Worm (Caenorhabditis elegans) whole organism, L1 larva: ENCODE measurements around the gene bath-29.

Source experiments
- C04F5.9 ChIP-seq: sonication (generic microtip); optimal IDR thresholded peaks from 2 replicates; lab custom pipeline; 2016; ENCODE audit warnings: missing genetic modification characterization, missing compliant biosample characterization
- Y116A8C.19 ChIP-seq: sonication (generic microtip); optimal IDR thresholded peaks from 2 replicates; lab custom pipeline; 2016; ENCODE audit warnings: missing compliant biosample characterization, missing genetic modification characterization, borderline replicate concordance
- aly-2 ChIP-seq: fragments of 150-350 bp; optimal IDR thresholded peaks from 2 replicates; lab custom pipeline; 2014; ENCODE audit warnings: missing biosample characterization, missing genetic modification characterization
- blmp-1 ChIP-seq: fragments of 150-350 bp; optimal IDR thresholded peaks from 2 replicates; lab custom pipeline; 2014; ENCODE audit warnings: missing biosample characterization, missing genetic modification characterization
- ceh-8 ChIP-seq: fragments of 200-800 bp; sonication (Bioruptor generic); optimal IDR thresholded peaks from 2 replicates; lab custom pipeline; 2018; ENCODE audit warnings: mild to moderate bottlenecking, missing genetic modification characterization, moderate library complexity, missing compliant biosample characterization
- ceh-90 ChIP-seq: sonication (generic microtip); optimal IDR thresholded peaks from 2 replicates; lab custom pipeline; 2016; ENCODE audit warnings: missing genetic modification characterization, missing compliant biosample characterization
- efl-1 ChIP-seq, 4 experiments: fragments of 150-350 bp; optimal IDR thresholded peaks in 3 of 4; peaks in 1 of 4; 1 replicate in 1 of 4; 2 replicates in 3 of 4; lab custom pipeline; 2014; ENCODE audit warnings: missing biosample characterization in 2 of 4, missing genetic modification characterization in 2 of 4, missing genetic modification reagents in 2 of 4
- egl-27 ChIP-seq, 2 experiments: fragments of 150-350 bp in 1 of 2; sonication (generic microtip); optimal IDR thresholded peaks; 3 replicates each; lab custom pipeline; 2017 to 2018; ENCODE audit warnings: missing biosample characterization in 2 of 2, missing genetic modification characterization in 2 of 2, missing genetic modification reagents in 2 of 2
- elt-2 ChIP-seq: sonication (generic microtip); optimal IDR thresholded peaks from 2 replicates; lab custom pipeline; 2016; ENCODE audit warnings: missing genetic modification characterization, mild to moderate bottlenecking, inconsistent platforms, missing compliant biosample characterization, missing genetic modification reagents
- elt-3 ChIP-seq, 6 experiments: fragments of 150-350 bp in 1 of 6; sonication (generic microtip); optimal IDR thresholded peaks; 2 replicates each; lab custom pipeline; 2017 to 2018; ENCODE audit warnings: missing biosample characterization in 6 of 6, missing genetic modification characterization in 6 of 6, inconsistent platforms in 1 of 6
- fkh-10 ChIP-seq: sonication (generic microtip); optimal IDR thresholded peaks from 2 replicates; lab custom pipeline; 2017; ENCODE audit warnings: missing biosample characterization, missing genetic modification reagents, missing genetic modification characterization
- fkh-8 ChIP-seq: sonication (generic microtip); optimal IDR thresholded peaks from 2 replicates; lab custom pipeline; 2016; ENCODE audit warnings: mild to moderate bottlenecking, missing genetic modification characterization, missing compliant biosample characterization
- fos-1 ChIP-seq: fragments of 150-350 bp; optimal IDR thresholded peaks from 2 replicates; lab custom pipeline; 2014; ENCODE audit warnings: missing biosample characterization, missing genetic modification characterization
- hlh-17 ChIP-seq: fragments of 200-800 bp; sonication (Bioruptor generic); optimal IDR thresholded peaks from 2 replicates; lab custom pipeline; 2018; ENCODE audit warnings: missing genetic modification characterization, mild to moderate bottlenecking, missing compliant biosample characterization, moderate library complexity, borderline replicate concordance
- irx-1 ChIP-seq: sonication (generic microtip); optimal IDR thresholded peaks from 2 replicates; lab custom pipeline; 2016; ENCODE audit warnings: missing genetic modification characterization, missing compliant biosample characterization
- isw-1 ChIP-seq: fragments of 200-800 bp; sonication (Bioruptor generic); IDR thresholded peaks from 2 replicates; pipeline ENCODE4 v1.3.6; 2022; ENCODE audit warnings: missing genetic modification characterization, missing compliant biosample characterization
- jun-1 ChIP-seq: fragments of 150-350 bp; optimal IDR thresholded peaks from 2 replicates; lab custom pipeline; 2014; ENCODE audit warnings: missing biosample characterization, missing genetic modification reagents, missing genetic modification characterization
- lin-13 ChIP-seq: fragments of 150-350 bp; optimal IDR thresholded peaks from 2 replicates; lab custom pipeline; 2014; ENCODE audit warnings: missing biosample characterization, missing genetic modification reagents, missing genetic modification characterization
- lin-14 ChIP-seq: fragments of 200-800 bp; sonication (Bioruptor generic); optimal IDR thresholded peaks from 2 replicates; lab custom pipeline; 2018; ENCODE audit warnings: mild to moderate bottlenecking, missing genetic modification characterization, moderate library complexity, missing compliant biosample characterization
- lin-15B ChIP-seq: fragments of 150-350 bp; sonication (generic microtip); optimal IDR thresholded peaks from 3 replicates; lab custom pipeline; 2014; ENCODE audit warnings: missing biosample characterization, missing genetic modification characterization
- lsy-2 ChIP-seq, 2 experiments: fragments of 150-350 bp; optimal IDR thresholded peaks; 2 replicates each; lab custom pipeline; 2014; ENCODE audit warnings: missing biosample characterization in 2 of 2, missing genetic modification characterization in 2 of 2
- mab-9 ChIP-seq: fragments of 200-800 bp; sonication (Bioruptor generic); IDR thresholded peaks from 2 replicates; pipeline ENCODE4 v1.3.6; 2022; ENCODE audit warnings: missing genetic modification reagents, missing genetic modification characterization, missing compliant biosample characterization
- mdl-1 ChIP-seq, 2 experiments: fragments of 150-350 bp; optimal IDR thresholded peaks; 2 replicates each; lab custom pipeline; 2014 to 2017; ENCODE audit warnings: missing biosample characterization in 2 of 2, missing genetic modification characterization in 2 of 2, inconsistent platforms in 1 of 2
- nhr-12 ChIP-seq: sonication (generic microtip); optimal IDR thresholded peaks from 2 replicates; lab custom pipeline; 2017; ENCODE audit warnings: missing biosample characterization, missing genetic modification characterization
- nhr-19 ChIP-seq: fragments of 200-800 bp; sonication (Bioruptor generic); conservative IDR thresholded peaks from 2 replicates; pipeline ENCODE4 v1.3.6; 2022; ENCODE audit warnings: missing genetic modification characterization, missing compliant biosample characterization
- nhr-237 ChIP-seq: fragments of 150-350 bp; optimal IDR thresholded peaks from 2 replicates; lab custom pipeline; 2014; ENCODE audit warnings: missing biosample characterization, missing genetic modification characterization
- nhr-47 ChIP-seq: sonication (generic microtip); optimal IDR thresholded peaks from 2 replicates; lab custom pipeline; 2016; ENCODE audit warnings: mild to moderate bottlenecking, missing genetic modification characterization, moderate library complexity, missing compliant biosample characterization
- nhr-71 ChIP-seq: sonication (generic microtip); optimal IDR thresholded peaks from 2 replicates; lab custom pipeline; 2016; ENCODE audit warnings: mild to moderate bottlenecking, missing genetic modification characterization, moderate library complexity, missing compliant biosample characterization
- nhr-77 ChIP-seq: fragments of 150-350 bp; optimal IDR thresholded peaks from 2 replicates; lab custom pipeline; 2014; ENCODE audit warnings: missing biosample characterization, missing genetic modification characterization
- nhr-85 ChIP-seq: sonication (generic microtip); peaks from one replicate; lab custom pipeline; 2016; ENCODE audit warnings: missing genetic modification characterization, inconsistent platforms, missing compliant biosample characterization
- pax-3 ChIP-seq: fragments of 200-800 bp; sonication (Bioruptor generic); optimal IDR thresholded peaks from 2 replicates; lab custom pipeline; 2018; ENCODE audit warnings: mild to moderate bottlenecking, missing genetic modification characterization, moderate library complexity, missing compliant biosample characterization
- rnt-1 ChIP-seq: sonication (generic microtip); optimal IDR thresholded peaks from 2 replicates; lab custom pipeline; 2016; ENCODE audit warnings: mild to moderate bottlenecking, missing genetic modification characterization, moderate library complexity, missing compliant biosample characterization
- skn-1 ChIP-seq: fragments of 150-350 bp; optimal IDR thresholded peaks from 2 replicates; lab custom pipeline; 2014; ENCODE audit warnings: missing biosample characterization, missing genetic modification characterization
- snpc-4 ChIP-seq: fragments of 150-350 bp; optimal IDR thresholded peaks from 2 replicates; lab custom pipeline; 2014; ENCODE audit warnings: missing biosample characterization, missing genetic modification characterization
- snu-23 ChIP-seq: sonication (generic microtip); optimal IDR thresholded peaks from 2 replicates; lab custom pipeline; 2016; ENCODE audit warnings: missing genetic modification characterization, missing compliant biosample characterization
- sox-4 ChIP-seq: sonication (generic microtip); optimal IDR thresholded peaks from 2 replicates; lab custom pipeline; 2016; ENCODE audit warnings: missing genetic modification characterization, missing compliant biosample characterization
- sup-37 ChIP-seq: fragments of 200-800 bp; sonication (Bioruptor generic); optimal IDR thresholded peaks from 2 replicates; lab custom pipeline; 2018; ENCODE audit warnings: mild to moderate bottlenecking, missing genetic modification characterization, missing compliant biosample characterization
- swsn-7 ChIP-seq: sonication (generic microtip); optimal IDR thresholded peaks from 2 replicates; lab custom pipeline; 2016; ENCODE audit warnings: missing genetic modification characterization, missing compliant biosample characterization
- tbx-2 ChIP-seq: sonication (generic microtip); optimal IDR thresholded peaks from 2 replicates; lab custom pipeline; 2016; ENCODE audit warnings: missing genetic modification characterization, missing compliant biosample characterization
- unc-130 ChIP-seq: fragments of 150-350 bp; optimal IDR thresholded peaks from 2 replicates; lab custom pipeline; 2017; ENCODE audit warnings: missing biosample characterization, missing genetic modification characterization, inconsistent platforms
- unc-86 ChIP-seq: sonication (generic microtip); optimal IDR thresholded peaks from 2 replicates; lab custom pipeline; 2016; ENCODE audit warnings: missing genetic modification characterization, missing compliant biosample characterization
- unc-98 ChIP-seq: fragments of 200-800 bp; sonication (Bioruptor generic); IDR thresholded peaks from 2 replicates; pipeline ENCODE4 v1.3.6; 2022; ENCODE audit warnings: missing genetic modification characterization, missing compliant biosample characterization
- xbp-1 ChIP-seq: sonication (generic microtip); optimal IDR thresholded peaks from 2 replicates; lab custom pipeline; 2016; ENCODE audit warnings: missing genetic modification characterization, missing compliant biosample characterization
- ztf-11 ChIP-seq, 2 experiments: sonication (generic microtip); optimal IDR thresholded peaks; 2 replicates each; lab custom pipeline; 2016 to 2017; ENCODE audit warnings: missing genetic modification characterization in 2 of 2, missing biosample characterization in 1 of 2, missing compliant biosample characterization in 1 of 2
- ztf-4 ChIP-seq: fragments of 150-350 bp; optimal IDR thresholded peaks from 2 replicates; lab custom pipeline; 2014; ENCODE audit warnings: missing biosample characterization, missing genetic modification characterization

Gene bath-29

DNA sequence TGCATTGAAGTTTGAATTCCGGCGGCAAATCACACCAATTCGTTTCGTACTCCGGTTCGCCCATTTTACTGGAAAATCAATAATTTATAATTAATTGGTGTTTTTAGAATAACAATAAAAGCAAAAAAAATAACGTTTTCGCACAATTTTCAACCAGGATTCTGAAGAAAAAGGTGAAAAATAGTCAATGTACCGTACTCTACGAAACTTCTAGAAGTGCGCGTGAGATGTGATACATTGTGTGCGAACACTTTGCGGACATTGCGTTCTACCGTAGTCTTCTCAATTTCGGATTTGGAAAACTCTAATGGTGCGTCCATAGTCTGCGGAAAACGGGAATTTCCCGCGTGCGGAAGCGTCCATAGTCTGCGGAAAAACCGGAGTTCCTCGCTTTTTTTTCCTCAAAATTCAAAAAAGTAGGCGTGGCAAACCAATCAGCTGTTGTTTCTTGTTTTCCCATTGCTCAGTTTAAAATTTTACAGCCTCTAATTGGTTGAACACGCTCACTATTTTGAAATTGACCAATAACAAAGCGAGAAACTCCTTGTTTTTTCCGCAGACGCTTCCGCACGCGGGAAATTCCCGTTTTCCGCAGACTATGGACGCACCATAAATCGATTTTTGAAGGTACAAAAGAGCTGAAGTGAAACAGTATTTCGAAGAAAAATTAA, at the start of gene bath-29, which contains the start of gene F14D2.14:
Gene bath-29 (plus strand): TSS at position 621 of the 671 bp plus-strand sequence.
Gene F14D2.14 (minus strand): TSS at position 51 of the 671 bp plus-strand sequence.
- TF ChIP-seq sox-4 (tag; lab: Kevin White, UChicago): no peak
- TF ChIP-seq aly-2 (tag; lab: Kevin White, UChicago): no peak
- TF ChIP-seq nhr-237: no peak
- TF ChIP-seq nhr-12 (tag; lab: Kevin White, UChicago): no peak
- TF ChIP-seq rnt-1 (tag; lab: Kevin White, UChicago): no peak
- no peak for TF ChIP-seq lin-14 (GFP tag; lab: Kevin White, UChicago)

DNA sequence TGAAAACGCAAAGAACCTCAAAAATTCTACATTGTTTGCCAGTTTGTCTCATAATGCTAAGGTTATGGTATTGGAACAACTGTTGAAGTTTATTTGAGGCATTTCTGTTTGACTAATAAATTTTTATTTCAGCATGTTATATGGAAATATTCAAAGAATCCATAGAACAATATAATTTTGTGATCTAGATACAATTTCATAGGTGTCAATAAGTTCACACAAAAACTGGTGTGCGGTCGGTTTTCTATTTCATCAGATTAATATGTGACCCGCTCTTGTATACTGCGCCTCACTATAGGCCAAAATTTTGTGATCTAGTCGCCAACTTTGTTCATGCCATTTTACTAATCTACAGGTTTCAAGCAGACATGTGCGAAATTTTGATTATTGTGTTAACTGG, 48.9 kb upstream of the bath-29 start, which contains the start of gene btb-22:
Gene btb-22 (plus strand): TSS at position 301 of the 400 bp plus-strand sequence.
- no peak for TF ChIP-seq blmp-1 (tag; lab: Kevin White, UChicago)
- TF ChIP-seq xbp-1: no peak
- TF ChIP-seq lin-14 (GFP tag; lab: Kevin White, UChicago): no peak
- no peak for TF ChIP-seq unc-98 (GFP tag; lab: Robert Waterston, UW)
- TF ChIP-seq efl-1 (optimal IDR thresholded peaks at IDR 0.05; lab: Kevin White, UChicago): no peak
- TF ChIP-seq efl-1 (GFP tag; optimal IDR thresholded peaks at IDR 0.05 in 1 of 2; lab: Kevin White, UChicago): peak in 1 of 2 experiments; percentile 66
- no peak for TF ChIP-seq nhr-77 (tag; lab: Kevin White, UChicago)
- no peak for TF ChIP-seq nhr-19 (GFP tag; lab: Robert Waterston, UW)
- TF ChIP-seq, all 84 proteins: peak for 1

DNA sequence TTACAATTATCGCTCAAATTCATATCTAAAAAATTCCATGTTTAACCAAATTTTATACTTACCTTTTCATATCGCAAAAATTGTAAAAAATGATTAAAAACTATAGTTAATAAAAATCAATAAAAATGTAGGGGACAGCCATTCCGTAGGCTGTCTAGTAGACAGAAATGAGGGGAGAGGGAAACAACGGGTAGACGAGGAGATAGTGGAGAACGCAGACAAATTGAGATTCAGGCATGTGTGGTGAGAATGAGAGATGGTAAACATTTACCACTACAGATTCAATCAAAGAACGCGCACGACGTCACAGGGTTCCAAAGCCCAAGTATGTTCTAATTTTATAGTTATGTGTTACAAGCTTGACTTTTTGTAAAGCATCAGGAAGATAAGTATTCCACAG, 44.8 kb upstream of the bath-29 start:
- no peak for TF ChIP-seq unc-130
- no peak for TF ChIP-seq tbx-2 (tag; lab: Kevin White, UChicago)
- TF ChIP-seq mdl-1 (tag; optimal IDR thresholded peaks at IDR 0.05; lab: Kevin White, UChicago): no peak
- no peak for TF ChIP-seq mab-9 (GFP tag; lab: Robert Waterston, UW)
- no peak for TF ChIP-seq C04F5.9
- no peak for TF ChIP-seq pax-3
- peak; percentile 12 to 16 for TF ChIP-seq efl-1 (optimal IDR thresholded peaks at IDR 0.05; lab: Kevin White, UChicago)
- peak in 1 of 2 experiments; percentile 14 for TF ChIP-seq efl-1 (GFP tag; optimal IDR thresholded peaks at IDR 0.05 in 1 of 2; lab: Kevin White, UChicago)
- peak; percentile 56 for TF ChIP-seq nhr-19 (GFP tag; lab: Robert Waterston, UW)
- TF ChIP-seq sup-37 (GFP tag; lab: Kevin White, UChicago): no peak
- TF ChIP-seq snpc-4 (tag; lab: Kevin White, UChicago): no peak
- no peak for TF ChIP-seq lin-15B (tag; lab: Kevin White, UChicago)
- peak; percentile 45 for TF ChIP-seq lin-14 (GFP tag; lab: Kevin White, UChicago)
- no peak for TF ChIP-seq egl-27 (tag; optimal IDR thresholded peaks at IDR 0.05; lab: Kevin White, UChicago)
- TF ChIP-seq nhr-237: no peak
- TF ChIP-seq hlh-17 (GFP tag; lab: Kevin White, UChicago): no peak
- no peak for TF ChIP-seq ceh-8
- no peak for TF ChIP-seq ztf-4 (tag; lab: Kevin White, UChicago)
- no peak for TF ChIP-seq unc-86 (tag; lab: Kevin White, UChicago)
- TF ChIP-seq fkh-8: no peak
- no peak for TF ChIP-seq irx-1 (tag; lab: Kevin White, UChicago)
- TF ChIP-seq lsy-2 (tag; optimal IDR thresholded peaks at IDR 0.05; lab: Kevin White, UChicago): peak in 1 of 2 experiments; percentile 23
- TF ChIP-seq ceh-90 (tag; lab: Kevin White, UChicago): no peak
- TF ChIP-seq isw-1: no peak
- TF ChIP-seq aly-2 (tag; lab: Kevin White, UChicago): no peak
- TF ChIP-seq swsn-7 (tag; lab: Kevin White, UChicago): no peak
- TF ChIP-seq Y116A8C.19: no peak
- no peak for TF ChIP-seq jun-1 (tag; lab: Kevin White, UChicago)
- peak; percentile 16 for TF ChIP-seq nhr-47 (tag; lab: Kevin White, UChicago)
- peak; percentile 33 for TF ChIP-seq snu-23 (GFP tag; lab: Kevin White, UChicago)
- TF ChIP-seq nhr-85 (tag; lab: Kevin White, UChicago): peak; percentile 75
- no peak for TF ChIP-seq ztf-11 (tag; optimal IDR thresholded peaks at IDR 0.05; lab: Kevin White, UChicago)
- TF ChIP-seq nhr-71 (tag; lab: Kevin White, UChicago): peak; percentile 10
- TF ChIP-seq fos-1 (tag; lab: Kevin White, UChicago): no peak
- peak in 1 of 6 experiments; percentile 4 for TF ChIP-seq elt-3 (tag; optimal IDR thresholded peaks at IDR 0.05; lab: Kevin White, UChicago)
- no peak for TF ChIP-seq lin-13 (GFP tag; lab: Kevin White, UChicago)
- no peak for TF ChIP-seq skn-1 (tag; lab: Kevin White, UChicago)
- TF ChIP-seq elt-2 (tag; lab: Kevin White, UChicago): no peak
- TF ChIP-seq rnt-1 (tag; lab: Kevin White, UChicago): no peak
- no peak for TF ChIP-seq xbp-1
- TF ChIP-seq fkh-10 (GFP tag; lab: Kevin White, UChicago): no peak
- TF ChIP-seq nhr-77 (tag; lab: Kevin White, UChicago): no peak
